Fruit fly (Drosophila melanogaster) whole organism, prepupa: Measurements from ENCODE around the gene CG6231.

Experiments used
- CG11294 ChIP-seq: fragments of 200-800 bp; sonication (Bioruptor generic); IDR thresholded peaks from 2 replicates; pipeline ENCODE4 v1.3.6; 2022; ENCODE audit warnings: missing biosample characterization, missing genetic modification characterization
- CG16779 ChIP-seq: fragments of 200-800 bp; sonication (Bioruptor generic); optimal IDR thresholded peaks from 3 replicates; lab custom pipeline; 2017; ENCODE audit warnings: missing biosample characterization, mild to moderate bottlenecking, missing genetic modification characterization
- Eip93F ChIP-seq: fragments of 200-800 bp; sonication (Bioruptor generic); optimal IDR thresholded peaks from 2 replicates; lab custom pipeline; 2016; ENCODE audit warnings: missing biosample characterization, mild to moderate bottlenecking, missing genetic modification characterization
- Smox ChIP-seq: fragments of 200-800 bp; sonication (Bioruptor generic); optimal IDR thresholded peaks from 3 replicates; lab custom pipeline; 2016; ENCODE audit warnings: missing biosample characterization, missing genetic modification characterization
- cyc ChIP-seq: fragments of 200-800 bp; sonication (Bioruptor generic); optimal IDR thresholded peaks from 3 replicates; lab custom pipeline; 2016; ENCODE audit warnings: missing biosample characterization, missing genetic modification characterization
- fd85E ChIP-seq: fragments of 200-800 bp; sonication (Bioruptor generic); optimal IDR thresholded peaks from 3 replicates; lab custom pipeline; 2016; ENCODE audit warnings: missing biosample characterization, missing genetic modification characterization

DNA sequence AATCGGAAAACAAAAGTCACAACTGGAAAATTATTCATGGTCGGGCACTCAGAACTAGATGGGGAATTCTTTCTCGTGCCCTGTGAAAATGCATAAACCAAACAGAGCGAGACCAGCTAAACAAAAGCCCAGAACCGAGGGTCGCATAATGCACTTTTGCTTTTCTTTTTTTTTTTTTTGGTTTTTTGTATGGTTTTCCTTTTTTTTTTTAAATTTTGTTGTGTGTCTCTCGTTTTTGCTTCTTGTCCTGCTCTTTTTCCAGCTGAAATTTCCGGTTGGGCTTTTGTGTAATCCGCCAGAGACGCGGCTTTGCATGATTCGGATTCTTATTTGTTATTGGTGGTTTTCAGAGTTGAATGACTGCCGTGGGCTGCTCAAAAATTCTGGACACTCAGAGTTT, 50.7 kb downstream of the CG6231 start:
- TF ChIP-seq Eip93F (GFP tag; lab: Kevin White, UChicago) (no peak), Smox (no peak), cyc (GFP tag; lab: Kevin White, UChicago) (no peak), fd85E (no peak), CG11294 (GFP tag; lab: Robert Waterston, UW) (no peak), CG16779 (no peak)
